Worm (Caenorhabditis elegans) whole organism, L1 larva: ENCODE measurements around the gene F54E4.2.

Experiments used
- C04F5.9 ChIP-seq: sonication (generic microtip); optimal IDR thresholded peaks from 2 replicates; lab custom pipeline; 2016; ENCODE audit warnings: missing genetic modification characterization, missing compliant biosample characterization
- C16A3.4 ChIP-seq: fragments of 150-350 bp; optimal IDR thresholded peaks from 2 replicates; lab custom pipeline; 2014; ENCODE audit warnings: missing biosample characterization, missing genetic modification characterization
- C34B4.2 ChIP-seq: sonication (generic microtip); optimal IDR thresholded peaks from 2 replicates; lab custom pipeline; 2017; ENCODE audit warnings: mild to moderate bottlenecking, missing genetic modification characterization, missing compliant biosample characterization
- F16B12.6 ChIP-seq: fragments of 150-350 bp; optimal IDR thresholded peaks from 2 replicates; lab custom pipeline; 2014; ENCODE audit warnings: missing biosample characterization, missing genetic modification characterization
- Y116A8C.19 ChIP-seq: sonication (generic microtip); optimal IDR thresholded peaks from 2 replicates; lab custom pipeline; 2016; ENCODE audit warnings: missing compliant biosample characterization, missing genetic modification characterization, borderline replicate concordance
- aly-2 ChIP-seq: fragments of 150-350 bp; optimal IDR thresholded peaks from 2 replicates; lab custom pipeline; 2014; ENCODE audit warnings: missing biosample characterization, missing genetic modification characterization
- ama-1 ChIP-seq: fragments of 150-350 bp; optimal IDR thresholded peaks from 2 replicates; lab custom pipeline; 2014
- blmp-1 ChIP-seq: fragments of 150-350 bp; optimal IDR thresholded peaks from 2 replicates; lab custom pipeline; 2014; ENCODE audit warnings: missing biosample characterization, missing genetic modification characterization
- ceh-63 ChIP-seq: fragments of 200-800 bp; sonication (Bioruptor generic); optimal IDR thresholded peaks from 2 replicates; lab custom pipeline; 2018; ENCODE audit warnings: mild to moderate bottlenecking, missing genetic modification characterization, missing compliant biosample characterization
- ceh-8 ChIP-seq: fragments of 200-800 bp; sonication (Bioruptor generic); optimal IDR thresholded peaks from 2 replicates; lab custom pipeline; 2018; ENCODE audit warnings: mild to moderate bottlenecking, missing genetic modification characterization, moderate library complexity, missing compliant biosample characterization
- ceh-82 ChIP-seq, 3 experiments: fragments of 150-350 bp in 1 of 3; sonication (generic microtip) in 2 of 3; optimal IDR thresholded peaks; 2 replicates each; lab custom pipeline; 2014 to 2017; ENCODE audit warnings: missing biosample characterization in 3 of 3, missing genetic modification characterization in 3 of 3
- ceh-88 ChIP-seq: fragments of 200-800 bp; sonication (Bioruptor generic); IDR thresholded peaks from 2 replicates; pipeline ENCODE4 v1.3.6; 2022; ENCODE audit warnings: missing genetic modification characterization, missing compliant biosample characterization
- ceh-90 ChIP-seq: sonication (generic microtip); optimal IDR thresholded peaks from 2 replicates; lab custom pipeline; 2016; ENCODE audit warnings: missing genetic modification characterization, missing compliant biosample characterization
- efl-1 ChIP-seq, 4 experiments: fragments of 150-350 bp; optimal IDR thresholded peaks in 3 of 4; peaks in 1 of 4; 1 replicate in 1 of 4; 2 replicates in 3 of 4; lab custom pipeline; 2014; ENCODE audit warnings: missing biosample characterization in 2 of 4, missing genetic modification characterization in 2 of 4, missing genetic modification reagents in 2 of 4
- egl-27 ChIP-seq, 2 experiments: fragments of 150-350 bp in 1 of 2; sonication (generic microtip); optimal IDR thresholded peaks; 3 replicates each; lab custom pipeline; 2017 to 2018; ENCODE audit warnings: missing biosample characterization in 2 of 2, missing genetic modification characterization in 2 of 2, missing genetic modification reagents in 2 of 2
- elt-3 ChIP-seq, 6 experiments: fragments of 150-350 bp in 1 of 6; sonication (generic microtip); optimal IDR thresholded peaks; 2 replicates each; lab custom pipeline; 2017 to 2018; ENCODE audit warnings: missing biosample characterization in 6 of 6, missing genetic modification characterization in 6 of 6, inconsistent platforms in 1 of 6
- ets-5 ChIP-seq: fragments of 200-800 bp; sonication (Bioruptor generic); IDR thresholded peaks from 2 replicates; pipeline ENCODE4 v1.3.6; 2022; ENCODE audit warnings: missing genetic modification characterization, missing compliant biosample characterization
- fkh-10 ChIP-seq: sonication (generic microtip); optimal IDR thresholded peaks from 2 replicates; lab custom pipeline; 2017; ENCODE audit warnings: missing biosample characterization, missing genetic modification reagents, missing genetic modification characterization
- fkh-8 ChIP-seq: sonication (generic microtip); optimal IDR thresholded peaks from 2 replicates; lab custom pipeline; 2016; ENCODE audit warnings: mild to moderate bottlenecking, missing genetic modification characterization, missing compliant biosample characterization
- fos-1 ChIP-seq: fragments of 150-350 bp; optimal IDR thresholded peaks from 2 replicates; lab custom pipeline; 2014; ENCODE audit warnings: missing biosample characterization, missing genetic modification characterization
- grh-1 ChIP-seq: fragments of 200-800 bp; sonication (Bioruptor generic); IDR thresholded peaks from 2 replicates; pipeline ENCODE4 v1.3.6; 2022; ENCODE audit warnings: missing genetic modification reagents, missing genetic modification characterization, missing compliant biosample characterization
- hlh-17 ChIP-seq: fragments of 200-800 bp; sonication (Bioruptor generic); optimal IDR thresholded peaks from 2 replicates; lab custom pipeline; 2018; ENCODE audit warnings: missing genetic modification characterization, mild to moderate bottlenecking, missing compliant biosample characterization, moderate library complexity, borderline replicate concordance
- hlh-4 ChIP-seq: sonication (generic microtip); optimal IDR thresholded peaks from 2 replicates; lab custom pipeline; 2016; ENCODE audit warnings: mild to moderate bottlenecking, missing genetic modification characterization, missing compliant biosample characterization
- hpl-2 ChIP-seq: fragments of 150-350 bp; optimal IDR thresholded peaks from 2 replicates; lab custom pipeline; 2014; ENCODE audit warnings: missing biosample characterization, missing genetic modification reagents, missing genetic modification characterization
- isw-1 ChIP-seq: fragments of 200-800 bp; sonication (Bioruptor generic); IDR thresholded peaks from 2 replicates; pipeline ENCODE4 v1.3.6; 2022; ENCODE audit warnings: missing genetic modification characterization, missing compliant biosample characterization
- lin-14 ChIP-seq: fragments of 200-800 bp; sonication (Bioruptor generic); optimal IDR thresholded peaks from 2 replicates; lab custom pipeline; 2018; ENCODE audit warnings: mild to moderate bottlenecking, missing genetic modification characterization, moderate library complexity, missing compliant biosample characterization
- lir-3 ChIP-seq: sonication (generic microtip); optimal IDR thresholded peaks from 2 replicates; lab custom pipeline; 2016; ENCODE audit warnings: mild to moderate bottlenecking, missing genetic modification characterization, moderate library complexity, missing compliant biosample characterization; ENCODE audit not compliant: poor library complexity
- mab-9 ChIP-seq: fragments of 200-800 bp; sonication (Bioruptor generic); IDR thresholded peaks from 2 replicates; pipeline ENCODE4 v1.3.6; 2022; ENCODE audit warnings: missing genetic modification reagents, missing genetic modification characterization, missing compliant biosample characterization
- mef-2 ChIP-seq: fragments of 150-350 bp; optimal IDR thresholded peaks from 2 replicates; lab custom pipeline; 2014; ENCODE audit warnings: missing biosample characterization, missing genetic modification characterization
- mep-1 ChIP-seq: fragments of 150-350 bp; optimal IDR thresholded peaks from 2 replicates; lab custom pipeline; 2014; ENCODE audit warnings: missing biosample characterization, missing genetic modification characterization
- nhr-19 ChIP-seq: fragments of 200-800 bp; sonication (Bioruptor generic); conservative IDR thresholded peaks from 2 replicates; pipeline ENCODE4 v1.3.6; 2022; ENCODE audit warnings: missing genetic modification characterization, missing compliant biosample characterization
- nhr-20 ChIP-seq: sonication (generic microtip); optimal IDR thresholded peaks from 2 replicates; lab custom pipeline; 2016; ENCODE audit warnings: mild to moderate bottlenecking, missing genetic modification characterization, missing compliant biosample characterization
- nhr-47 ChIP-seq: sonication (generic microtip); optimal IDR thresholded peaks from 2 replicates; lab custom pipeline; 2016; ENCODE audit warnings: mild to moderate bottlenecking, missing genetic modification characterization, moderate library complexity, missing compliant biosample characterization
- nhr-71 ChIP-seq: sonication (generic microtip); optimal IDR thresholded peaks from 2 replicates; lab custom pipeline; 2016; ENCODE audit warnings: mild to moderate bottlenecking, missing genetic modification characterization, moderate library complexity, missing compliant biosample characterization
- nhr-76 ChIP-seq: sonication (generic microtip); optimal IDR thresholded peaks from 2 replicates; lab custom pipeline; 2017; ENCODE audit warnings: missing biosample characterization, missing genetic modification characterization
- nhr-85 ChIP-seq: sonication (generic microtip); peaks from one replicate; lab custom pipeline; 2016; ENCODE audit warnings: missing genetic modification characterization, inconsistent platforms, missing compliant biosample characterization
- nhr-90 ChIP-seq: sonication (generic microtip); optimal IDR thresholded peaks from 2 replicates; lab custom pipeline; 2016; ENCODE audit warnings: mild to moderate bottlenecking, missing genetic modification characterization, missing compliant biosample characterization; ENCODE audit not compliant: poor library complexity
- pag-3 ChIP-seq: sonication (generic microtip); optimal IDR thresholded peaks from 2 replicates; lab custom pipeline; 2017; ENCODE audit warnings: missing genetic modification characterization, mild to moderate bottlenecking, missing compliant biosample characterization, antibody characterized with exemption, borderline replicate concordance; ENCODE audit not compliant: insufficient read depth
- snpc-4 ChIP-seq: fragments of 150-350 bp; optimal IDR thresholded peaks from 2 replicates; lab custom pipeline; 2014; ENCODE audit warnings: missing biosample characterization, missing genetic modification characterization
- sox-4 ChIP-seq: sonication (generic microtip); optimal IDR thresholded peaks from 2 replicates; lab custom pipeline; 2016; ENCODE audit warnings: missing genetic modification characterization, missing compliant biosample characterization
- sptf-1 ChIP-seq: fragments of 150-350 bp; optimal IDR thresholded peaks from 2 replicates; lab custom pipeline; 2014; ENCODE audit warnings: missing biosample characterization, missing genetic modification characterization
- sup-37 ChIP-seq: fragments of 200-800 bp; sonication (Bioruptor generic); optimal IDR thresholded peaks from 2 replicates; lab custom pipeline; 2018; ENCODE audit warnings: mild to moderate bottlenecking, missing genetic modification characterization, missing compliant biosample characterization
- swsn-7 ChIP-seq: sonication (generic microtip); optimal IDR thresholded peaks from 2 replicates; lab custom pipeline; 2016; ENCODE audit warnings: missing genetic modification characterization, missing compliant biosample characterization
- tlp-1 ChIP-seq: fragments of 150-350 bp; optimal IDR thresholded peaks from 2 replicates; lab custom pipeline; 2014; ENCODE audit warnings: missing biosample characterization, missing genetic modification characterization
- unc-130 ChIP-seq: fragments of 150-350 bp; optimal IDR thresholded peaks from 2 replicates; lab custom pipeline; 2017; ENCODE audit warnings: missing biosample characterization, missing genetic modification characterization, inconsistent platforms
- unc-98 ChIP-seq: fragments of 200-800 bp; sonication (Bioruptor generic); IDR thresholded peaks from 2 replicates; pipeline ENCODE4 v1.3.6; 2022; ENCODE audit warnings: missing genetic modification characterization, missing compliant biosample characterization
- zip-4 ChIP-seq: fragments of 200-800 bp; sonication (Bioruptor generic); optimal IDR thresholded peaks from 2 replicates; lab custom pipeline; 2018; ENCODE audit warnings: mild to moderate bottlenecking, missing genetic modification characterization, moderate library complexity, missing compliant biosample characterization
- ztf-11 ChIP-seq, 2 experiments: sonication (generic microtip); optimal IDR thresholded peaks; 2 replicates each; lab custom pipeline; 2016 to 2017; ENCODE audit warnings: missing genetic modification characterization in 2 of 2, missing biosample characterization in 1 of 2, missing compliant biosample characterization in 1 of 2

The F54E4.2 gene

ce11 chrX:14584335-14584734 is 44.4 kb downstream of the F54E4.2 start:
- TF ChIP-seq sox-4 (tag; lab: Kevin White, UChicago) = no peak
- no peak for TF ChIP-seq tlp-1 (tag; lab: Kevin White, UChicago)
- TF ChIP-seq C04F5.9 (tag; lab: Kevin White, UChicago) = no peak
- no peak for TF ChIP-seq nhr-47 (tag; lab: Kevin White, UChicago)
- TF ChIP-seq unc-130 (tag; lab: Kevin White, UChicago) = no peak
- no peak for TF ChIP-seq aly-2
- no peak for TF ChIP-seq swsn-7 (tag; lab: Kevin White, UChicago)
- no peak for TF ChIP-seq sptf-1 (tag; lab: Kevin White, UChicago)
- TF ChIP-seq snpc-4 = no peak
- no peak for TF ChIP-seq egl-27 (tag; optimal IDR thresholded peaks at IDR 0.05; lab: Kevin White, UChicago)
- TF ChIP-seq zip-4 (GFP tag; lab: Kevin White, UChicago) = no peak
- no peak for TF ChIP-seq ceh-63 (GFP tag; lab: Kevin White, UChicago)
- TF ChIP-seq nhr-19 = no peak

- TF ChIP-seq pag-3 (tag; lab: Kevin White, UChicago) (no peak), unc-130 (tag; lab: Kevin White, UChicago) (no peak), sptf-1 (tag; lab: Kevin White, UChicago) (no peak), lir-3 (tag; lab: Kevin White, UChicago) (no peak), fkh-10 (GFP tag; lab: Kevin White, UChicago) (no peak), ceh-82 (tag; optimal IDR thresholded peaks at IDR 0.05; lab: Kevin White, UChicago) (no peak), ceh-8 (GFP tag; lab: Kevin White, UChicago) (no peak), Y116A8C.19 (tag; lab: Kevin White, UChicago) (no peak), grh-1 (no peak), nhr-19 (no peak), isw-1 (GFP tag; lab: Robert Waterston, UW) (no peak), unc-98 (GFP tag; lab: Robert Waterston, UW) (no peak), blmp-1 (tag; lab: Kevin White, UChicago) (peak; percentile 91), hlh-17 (GFP tag; lab: Kevin White, UChicago) (no peak), F16B12.6 (no peak), lin-14 (GFP tag; lab: Kevin White, UChicago) (peak; percentile 39), hlh-4 (no peak), mep-1 (tag; lab: Kevin White, UChicago) (peak; percentile 32), nhr-71 (tag; lab: Kevin White, UChicago) (no peak), ceh-88 (no peak), elt-3 (tag; optimal IDR thresholded peaks at IDR 0.05; lab: Kevin White, UChicago) (peak in 1 of 6 experiments; percentile 15), ama-1 (lab: Kevin White, UChicago) (no peak), fos-1 (tag; lab: Kevin White, UChicago) (no peak), hpl-2 (GFP tag; lab: Kevin White, UChicago) (no peak), zip-4 (GFP tag; lab: Kevin White, UChicago) (no peak), C34B4.2 (tag; lab: Kevin White, UChicago) (no peak), ceh-90 (tag; lab: Kevin White, UChicago) (no peak), C16A3.4 (tag; lab: Kevin White, UChicago) (no peak), efl-1 (optimal IDR thresholded peaks at IDR 0.05; lab: Kevin White, UChicago) (no peak), efl-1 (GFP tag; optimal IDR thresholded peaks at IDR 0.05 in 1 of 2; lab: Kevin White, UChicago) (no peak), nhr-76 (tag; lab: Kevin White, UChicago) (no peak), nhr-90 (no peak), nhr-20 (no peak), ets-5 (no peak), mab-9 (no peak), nhr-85 (peak; percentile 72), ztf-11 (tag; optimal IDR thresholded peaks at IDR 0.05; lab: Kevin White, UChicago) (no peak), fkh-8 (tag; lab: Kevin White, UChicago) (no peak), mef-2 (tag; lab: Kevin White, UChicago) (no peak), sup-37 (GFP tag; lab: Kevin White, UChicago) (no peak)
Observed at ce11 chrX:14581429-14581828, 47.3 kb downstream of the F54E4.2 start, which contains the start of gene sym-1. sym-1 (plus strand) TSS chrX:14581622.
